Worm (Caenorhabditis elegans) whole organism, L3 larva: ENCODE results near the gene R105.1.

Source experiments
- R02D3.7 ChIP-seq: fragments of 150-350 bp; optimal IDR thresholded peaks from 2 replicates; lab custom pipeline; 2014; ENCODE audit warnings: missing biosample characterization, missing genetic modification characterization
- aly-2 ChIP-seq: fragments of 150-350 bp; optimal IDR thresholded peaks from 2 replicates; lab custom pipeline; 2014; ENCODE audit warnings: missing biosample characterization, missing genetic modification characterization
- ama-1 ChIP-seq: fragments of 150-350 bp; optimal IDR thresholded peaks from 2 replicates; lab custom pipeline; 2018
- ceh-16 ChIP-seq: sonication (generic microtip); optimal IDR thresholded peaks from 2 replicates; lab custom pipeline; 2017; ENCODE audit warnings: missing biosample characterization, missing genetic modification characterization
- ceh-28 ChIP-seq: fragments of 150-350 bp; optimal IDR thresholded peaks from 2 replicates; lab custom pipeline; 2014; ENCODE audit warnings: missing biosample characterization, missing genetic modification reagents, missing genetic modification characterization
- ceh-82 ChIP-seq: fragments of 150-350 bp; optimal IDR thresholded peaks from 2 replicates; lab custom pipeline; 2014; ENCODE audit warnings: missing biosample characterization, missing genetic modification characterization
- ceh-9 ChIP-seq: sonication (generic microtip); optimal IDR thresholded peaks from 2 replicates; lab custom pipeline; 2018; ENCODE audit warnings: missing biosample characterization, missing genetic modification characterization
- daf-12 ChIP-seq: fragments of 150-350 bp; optimal IDR thresholded peaks from 2 replicates; lab custom pipeline; 2014; ENCODE audit warnings: missing biosample characterization, missing genetic modification reagents, missing genetic modification characterization
- egl-27 ChIP-seq: sonication (generic microtip); optimal IDR thresholded peaks from 4 replicates; lab custom pipeline; 2017; ENCODE audit warnings: missing biosample characterization, missing genetic modification reagents, missing genetic modification characterization
- egl-5 ChIP-seq: fragments of 150-350 bp; optimal IDR thresholded peaks from 2 replicates; lab custom pipeline; 2017; ENCODE audit warnings: missing biosample characterization, missing genetic modification reagents, missing genetic modification characterization, inconsistent platforms
- elt-2 ChIP-seq: sonication (generic microtip); optimal IDR thresholded peaks from 2 replicates; lab custom pipeline; 2016; ENCODE audit warnings: missing genetic modification reagents, mild to moderate bottlenecking, missing genetic modification characterization, missing compliant biosample characterization
- elt-3 ChIP-seq, 3 experiments: fragments of 150-350 bp in 1 of 3; sonication (generic microtip) in 2 of 3; optimal IDR thresholded peaks; 2 replicates in 2 of 3; 4 replicates in 1 of 3; lab custom pipeline; 2014 to 2017; ENCODE audit warnings: missing biosample characterization in 3 of 3, missing genetic modification characterization in 3 of 3
- eor-1 ChIP-seq, 2 experiments: fragments of 150-350 bp; optimal IDR thresholded peaks; 2 replicates each; lab custom pipeline; 2014 to 2018; ENCODE audit warnings: missing biosample characterization in 2 of 2, missing genetic modification characterization in 2 of 2
- hmg-11 ChIP-seq: sonication (generic microtip); optimal IDR thresholded peaks from 2 replicates; lab custom pipeline; 2016; ENCODE audit warnings: missing genetic modification characterization, missing compliant biosample characterization
- jun-1 ChIP-seq: fragments of 150-350 bp; optimal IDR thresholded peaks from 2 replicates; lab custom pipeline; 2014; ENCODE audit warnings: missing biosample characterization, missing genetic modification reagents, missing genetic modification characterization
- lin-15B ChIP-seq: fragments of 150-350 bp; optimal IDR thresholded peaks from 2 replicates; lab custom pipeline; 2014; ENCODE audit warnings: missing biosample characterization, missing genetic modification characterization
- lin-39 ChIP-seq: fragments of 150-350 bp; optimal IDR thresholded peaks from 2 replicates; lab custom pipeline; 2018; ENCODE audit warnings: missing biosample characterization, missing genetic modification reagents, missing genetic modification characterization
- lsy-12 ChIP-seq: sonication (generic microtip); optimal IDR thresholded peaks from 2 replicates; lab custom pipeline; 2016; ENCODE audit warnings: mild to moderate bottlenecking, missing genetic modification characterization, missing compliant biosample characterization
- mml-1 ChIP-seq: fragments of 150-350 bp; sonication (generic microtip); optimal IDR thresholded peaks from 3 replicates; lab custom pipeline; 2014; ENCODE audit warnings: missing biosample characterization, missing genetic modification characterization
- nfya-1 ChIP-seq: sonication (generic microtip); optimal IDR thresholded peaks from 2 replicates; lab custom pipeline; 2017; ENCODE audit warnings: missing genetic modification characterization, mild to moderate bottlenecking, missing compliant biosample characterization, antibody characterized with exemption, moderate library complexity; ENCODE audit not compliant: insufficient read depth
- nhr-11 ChIP-seq: fragments of 150-350 bp; optimal IDR thresholded peaks from 2 replicates; lab custom pipeline; 2014; ENCODE audit warnings: missing biosample characterization, missing genetic modification characterization
- nhr-12 ChIP-seq: fragments of 150-350 bp; optimal IDR thresholded peaks from 2 replicates; lab custom pipeline; 2014; ENCODE audit warnings: missing biosample characterization, missing genetic modification characterization
- nhr-23 ChIP-seq: fragments of 150-350 bp; optimal IDR thresholded peaks from 2 replicates; lab custom pipeline; 2014; ENCODE audit warnings: missing biosample characterization, missing genetic modification reagents, missing genetic modification characterization
- nhr-25 ChIP-seq: sonication (generic microtip); optimal IDR thresholded peaks from 2 replicates; lab custom pipeline; 2017; ENCODE audit warnings: missing biosample characterization, missing genetic modification characterization
- nhr-28 ChIP-seq: fragments of 150-350 bp; optimal IDR thresholded peaks from 2 replicates; lab custom pipeline; 2014; ENCODE audit warnings: missing biosample characterization, missing genetic modification characterization
- nhr-43 ChIP-seq: sonication (generic microtip); optimal IDR thresholded peaks from 2 replicates; lab custom pipeline; 2016; ENCODE audit warnings: mild to moderate bottlenecking, missing genetic modification characterization, missing compliant biosample characterization; ENCODE audit not compliant: poor library complexity, severe bottlenecking
- nhr-67 ChIP-seq: fragments of 150-350 bp; optimal IDR thresholded peaks from 2 replicates; lab custom pipeline; 2014; ENCODE audit warnings: missing biosample characterization, missing genetic modification characterization
- nhr-77 ChIP-seq: fragments of 150-350 bp; optimal IDR thresholded peaks from 2 replicates; lab custom pipeline; 2014; ENCODE audit warnings: missing biosample characterization, missing genetic modification characterization
- pha-4 ChIP-seq: fragments of 150-350 bp; optimal IDR thresholded peaks from 2 replicates; lab custom pipeline; 2014; ENCODE audit warnings: missing biosample characterization, missing genetic modification reagents, missing genetic modification characterization
- pqm-1 ChIP-seq: fragments of 150-350 bp; optimal IDR thresholded peaks from 2 replicates; lab custom pipeline; 2017; ENCODE audit warnings: missing biosample characterization, missing genetic modification characterization, inconsistent platforms
- skn-1 ChIP-seq: fragments of 150-350 bp; optimal IDR thresholded peaks from 2 replicates; lab custom pipeline; 2014; ENCODE audit warnings: missing biosample characterization, missing genetic modification characterization
- snpc-4 ChIP-seq: fragments of 150-350 bp; optimal IDR thresholded peaks from 2 replicates; lab custom pipeline; 2014; ENCODE audit warnings: missing biosample characterization, missing genetic modification characterization
- tbx-2 ChIP-seq: sonication (generic microtip); optimal IDR thresholded peaks from 2 replicates; lab custom pipeline; 2016; ENCODE audit warnings: mild to moderate bottlenecking, missing genetic modification characterization, missing compliant biosample characterization
- unc-39 ChIP-seq: sonication (generic microtip); optimal IDR thresholded peaks from 4 replicates; lab custom pipeline; 2017; ENCODE audit warnings: missing biosample characterization, missing genetic modification characterization
- unc-62 ChIP-seq: fragments of 150-350 bp; sonication (generic microtip); optimal IDR thresholded peaks from 4 replicates; lab custom pipeline; 2014; ENCODE audit warnings: missing biosample characterization, missing genetic modification reagents, missing genetic modification characterization
- zag-1 ChIP-seq: fragments of 150-350 bp; optimal IDR thresholded peaks from 2 replicates; lab custom pipeline; 2014; ENCODE audit warnings: missing biosample characterization, missing genetic modification characterization
- ztf-4 ChIP-seq: fragments of 150-350 bp; optimal IDR thresholded peaks from 2 replicates; lab custom pipeline; 2014; ENCODE audit warnings: missing biosample characterization, missing genetic modification characterization

The R105.1 gene

DNA sequence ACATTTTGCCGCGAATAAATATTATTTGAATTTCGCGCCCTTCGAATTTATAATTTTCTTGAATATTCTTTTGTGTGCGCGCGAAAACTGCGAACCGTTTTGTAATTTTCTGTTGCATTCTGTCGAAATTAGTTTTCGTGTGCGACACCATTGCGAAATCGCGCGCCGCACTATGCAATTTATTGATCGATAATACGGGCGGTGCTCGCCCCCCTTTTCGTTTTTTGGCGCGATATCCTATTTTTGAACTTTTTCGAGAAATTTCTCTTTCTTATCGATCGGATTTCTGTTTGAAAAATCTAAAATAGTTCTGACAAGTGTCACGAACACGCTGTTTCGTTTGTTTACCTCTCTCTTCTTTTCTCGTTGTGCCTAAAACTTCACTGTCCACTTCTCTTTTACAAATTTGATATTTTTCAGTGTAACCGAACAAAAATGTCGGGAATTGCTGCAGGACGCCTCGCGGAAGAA, 17.2 kb downstream of the R105.1 start, which contains the start of gene ubc-9:
Gene ubc-9 (plus strand): TSS at position 421 of the 471 bp plus-strand sequence.
- TF ChIP-seq hmg-11 (tag; lab: Kevin White, UChicago) (peak; percentile 72), egl-27 (tag; lab: Kevin White, UChicago) (no peak), nhr-77 (tag; lab: Kevin White, UChicago) (no peak), pqm-1 (tag; lab: Kevin White, UChicago) (no peak), snpc-4 (tag; lab: Kevin White, UChicago) (peak; percentile 59), elt-2 (tag; lab: Kevin White, UChicago) (peak; percentile 54), nhr-67 (tag; lab: Kevin White, UChicago) (no peak), nhr-12 (tag; lab: Kevin White, UChicago) (no peak), daf-12 (tag; lab: Kevin White, UChicago) (no peak), jun-1 (tag; lab: Kevin White, UChicago) (peak; percentile 37), ceh-28 (tag; lab: Kevin White, UChicago) (peak; percentile 92), nhr-11 (tag; lab: Kevin White, UChicago) (no peak), lin-15B (tag; lab: Kevin White, UChicago) (peak; percentile 73), egl-5 (tag; lab: Kevin White, UChicago) (peak; percentile 40), zag-1 (no peak), nhr-43 (tag; lab: Kevin White, UChicago) (peak; percentile 61), eor-1 (tag; optimal IDR thresholded peaks at IDR 0.05; lab: Kevin White, UChicago) (no peak), elt-3 (tag; optimal IDR thresholded peaks at IDR 0.05; lab: Kevin White, UChicago) (no peak), nhr-23 (peak; percentile 81), lin-39 (tag; lab: Kevin White, UChicago) (peak; percentile 65), nhr-25 (tag; lab: Kevin White, UChicago) (peak; percentile 75), aly-2 (no peak), pha-4 (tag; lab: Kevin White, UChicago) (peak; percentile 71), nhr-28 (no peak), ama-1 (peak; percentile 55), nfya-1 (tag; lab: Kevin White, UChicago) (peak; percentile 82), tbx-2 (tag; lab: Kevin White, UChicago) (no peak), skn-1 (tag; lab: Kevin White, UChicago) (peak; percentile 5)

DNA sequence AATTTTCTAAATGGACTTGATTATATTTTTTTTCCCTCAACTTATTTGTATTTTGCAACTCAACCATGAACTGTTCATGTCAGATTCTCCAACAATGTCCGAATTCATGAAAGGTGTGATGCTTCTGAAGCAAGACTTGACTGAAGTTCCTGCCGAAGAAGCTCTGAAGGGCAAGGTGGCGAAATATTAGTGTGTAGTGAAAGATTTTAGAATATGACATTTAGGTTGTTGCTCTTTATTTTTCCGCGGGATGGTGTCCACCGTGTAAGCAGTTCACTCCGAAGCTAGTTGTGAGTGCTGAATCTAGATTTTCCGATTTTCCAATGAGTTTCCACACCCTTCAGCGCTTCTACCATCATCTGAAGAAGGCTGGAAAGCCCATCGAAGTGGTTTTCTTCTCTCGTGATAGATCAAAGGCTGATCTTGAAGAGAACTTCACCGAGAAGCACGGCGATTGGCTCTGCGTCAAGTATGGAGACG, 18.9 kb downstream of the R105.1 start, which contains the start of gene F29B9.5:
Gene F29B9.5 (plus strand): TSS at position 51 of the 480 bp plus-strand sequence.
- TF ChIP-seq ceh-9 (tag; lab: Kevin White, UChicago) (no peak), lin-15B (tag; lab: Kevin White, UChicago) (no peak), ama-1 (peak; percentile 78), unc-39 (tag; lab: Kevin White, UChicago) (no peak), lsy-12 (tag; lab: Kevin White, UChicago) (no peak)
- TF ChIP-seq, all 47 proteins: peak for 1

DNA sequence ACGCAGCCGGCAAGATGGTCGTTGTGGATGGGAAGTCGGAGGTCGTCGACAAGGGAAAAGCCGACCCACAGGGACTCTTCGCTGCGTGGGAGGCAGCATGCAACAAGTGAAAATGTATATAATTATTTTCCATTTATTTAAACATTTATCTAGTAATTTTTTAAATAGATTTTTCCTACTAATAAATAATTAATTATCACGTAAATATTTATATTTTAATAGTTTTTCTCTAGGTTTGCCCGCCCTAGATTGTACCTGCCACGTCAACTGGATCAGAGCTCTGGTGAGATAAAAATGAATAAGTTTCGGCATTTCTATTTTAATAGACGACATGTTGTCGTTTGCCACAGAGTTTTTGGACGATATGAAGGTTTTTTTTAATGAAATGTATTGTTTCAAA, 19.5 kb downstream of the R105.1 start, which contains the start of gene psr-1:
Gene psr-1 (plus strand): TSS at position 301 of the 400 bp plus-strand sequence.
- TF ChIP-seq elt-2 (tag; lab: Kevin White, UChicago) = no peak
- TF ChIP-seq elt-3 (tag; optimal IDR thresholded peaks at IDR 0.05; lab: Kevin White, UChicago) = no peak
- TF ChIP-seq R02D3.7 (tag; lab: Kevin White, UChicago) = no peak
- TF ChIP-seq nhr-28 = no peak
- no peak for TF ChIP-seq zag-1
- no peak for TF ChIP-seq mml-1 (tag; lab: Kevin White, UChicago)
- no peak for TF ChIP-seq nhr-43 (tag; lab: Kevin White, UChicago)
- TF ChIP-seq eor-1 (tag; optimal IDR thresholded peaks at IDR 0.05; lab: Kevin White, UChicago) = no peak
- no peak for TF ChIP-seq tbx-2 (tag; lab: Kevin White, UChicago)
- TF ChIP-seq unc-62 (GFP tag; lab: Kevin White, UChicago) = no peak
- TF ChIP-seq ztf-4 = no peak
- no peak for TF ChIP-seq ceh-82 (tag; lab: Kevin White, UChicago)
- no peak for TF ChIP-seq nhr-11 (tag; lab: Kevin White, UChicago)
- TF ChIP-seq lin-39 (tag; lab: Kevin White, UChicago) = no peak
- no peak for TF ChIP-seq ceh-16
- TF ChIP-seq, all 47 proteins: peak for 0
